Worm (Caenorhabditis elegans) whole organism, L4/young adult: ENCODE measurements around the gene F58A3.4.

Experiments
- W03F9.2 ChIP-seq: fragments of 150-350 bp; optimal IDR thresholded peaks from 2 replicates; lab custom pipeline; 2014; ENCODE audit warnings: missing biosample characterization, missing genetic modification characterization
- dao-5 ChIP-seq: sonication (generic microtip); optimal IDR thresholded peaks from 2 replicates; lab custom pipeline; 2016; ENCODE audit warnings: missing genotype, missing genetic modification characterization, moderate library complexity, missing compliant biosample characterization
- him-1 ChIP-seq: sonication (generic microtip); optimal IDR thresholded peaks from 2 replicates; lab custom pipeline; 2016; ENCODE audit warnings: missing genotype, missing genetic modification reagents, missing genetic modification characterization, missing compliant biosample characterization

ce11 chrX:11033952-11034287 is 23.5 kb upstream of the F58A3.4 start:
- no peak for TF ChIP-seq him-1
- no peak for TF ChIP-seq W03F9.2 (tag; lab: Kevin White, UChicago)
- no peak for TF ChIP-seq dao-5 (tag; lab: Kevin White, UChicago)
